Fruit fly (Drosophila melanogaster) whole organism, embryonic: ENCODE results near the gene CG17221.

Experiments
- Ada2b ChIP-seq: fragments of 200-800 bp; sonication (Bioruptor generic); IDR thresholded peaks from 2 replicates; pipeline ENCODE4 v1.3.6; 2022; ENCODE audit warnings: missing biosample characterization, missing genetic modification characterization
- Atf-2 ChIP-seq: fragments of 200-800 bp; sonication (Bioruptor generic); optimal IDR thresholded peaks from 2 replicates; lab custom pipeline; 2016; ENCODE audit warnings: missing biosample characterization, missing genetic modification characterization
- CG11696 ChIP-seq: fragments of 200-800 bp; sonication (Bioruptor generic); IDR thresholded peaks from 2 replicates; pipeline ENCODE4 v1.3.6; 2022; ENCODE audit warnings: missing biosample characterization, missing genetic modification characterization
- CG12155 ChIP-seq: fragments of 200-800 bp; sonication (Bioruptor generic); optimal IDR thresholded peaks from 3 replicates; lab custom pipeline; 2016; ENCODE audit warnings: missing biosample characterization, missing genetic modification characterization
- CG12236 ChIP-seq: fragments of 200-800 bp; sonication (Bioruptor generic); optimal IDR thresholded peaks from 2 replicates; lab custom pipeline; 2016; ENCODE audit warnings: missing biosample characterization, missing genetic modification characterization
- CG13287 ChIP-seq: fragments of 200-800 bp; sonication (Bioruptor generic); IDR thresholded peaks from 2 replicates; pipeline ENCODE4 v1.3.6; 2022; ENCODE audit warnings: missing biosample characterization, missing genetic modification characterization; ENCODE audit not compliant: partially characterized antibody
- CG14014 ChIP-seq: fragments of 200-800 bp; sonication (Bioruptor generic); IDR thresholded peaks from 2 replicates; pipeline ENCODE4 v1.3.6; 2022; ENCODE audit warnings: missing biosample characterization, missing genetic modification characterization
- CG15601 ChIP-seq: fragments of 200-800 bp; sonication (Bioruptor generic); optimal IDR thresholded peaks from 3 replicates; lab custom pipeline; 2019; ENCODE audit warnings: missing biosample characterization, mild to moderate bottlenecking, missing genetic modification characterization, moderate library complexity
- CG17802 ChIP-seq: fragments of 200-800 bp; sonication (Bioruptor generic); optimal IDR thresholded peaks from 2 replicates; lab custom pipeline; 2018; ENCODE audit warnings: missing biosample characterization, mild to moderate bottlenecking, missing genetic modification characterization, moderate library complexity
- CG2712 ChIP-seq: fragments of 200-800 bp; optimal IDR thresholded peaks from 3 replicates; lab custom pipeline; 2019; ENCODE audit warnings: missing biosample characterization, mild to moderate bottlenecking, missing genetic modification characterization, moderate library complexity
- CG3065 ChIP-seq: fragments of 200-800 bp; sonication (Bioruptor generic); optimal IDR thresholded peaks from 2 replicates; lab custom pipeline; 2016; ENCODE audit warnings: missing biosample characterization, missing genetic modification characterization
- CG4854 ChIP-seq: fragments of 200-800 bp; sonication (Bioruptor generic); optimal IDR thresholded peaks from 2 replicates; lab custom pipeline; 2016; ENCODE audit warnings: missing biosample characterization, missing genetic modification characterization, inconsistent platforms
- CG8388 ChIP-seq: fragments of 200-800 bp; sonication (Bioruptor generic); optimal IDR thresholded peaks from 2 replicates; lab custom pipeline; 2019; ENCODE audit warnings: missing biosample characterization, mild to moderate bottlenecking, missing genetic modification characterization, moderate library complexity
- CG9727 ChIP-seq: fragments of 200-800 bp; sonication (Bioruptor generic); optimal IDR thresholded peaks from 3 replicates; lab custom pipeline; 2017; ENCODE audit warnings: missing biosample characterization, mild to moderate bottlenecking, missing genetic modification characterization
- Chrac-16 ChIP-seq: fragments of 200-800 bp; sonication (Bioruptor generic); optimal IDR thresholded peaks from 3 replicates; lab custom pipeline; 2016; ENCODE audit warnings: missing biosample characterization, missing genetic modification characterization
- Dip2 ChIP-seq: fragments of 200-800 bp; sonication (Bioruptor generic); IDR thresholded peaks from 2 replicates; pipeline ENCODE4 v1.3.6; 2022; ENCODE audit warnings: missing biosample characterization, missing genetic modification characterization
- Drgx ChIP-seq: fragments of 200-800 bp; sonication (Bioruptor generic); IDR thresholded peaks from 2 replicates; pipeline ENCODE4 v1.3.6; 2022; ENCODE audit warnings: missing biosample characterization, missing genetic modification characterization
- Gug ChIP-seq: fragments of 200-800 bp; sonication (Bioruptor generic); IDR thresholded peaks from 4 replicates; pipeline ENCODE4 v1.3.6; 2022; ENCODE audit warnings: missing biosample characterization, missing genetic modification characterization
- HLHmδ ChIP-seq: fragments of 200-800 bp; sonication (Bioruptor generic); optimal IDR thresholded peaks from 2 replicates; lab custom pipeline; 2018; ENCODE audit warnings: missing biosample characterization, mild to moderate bottlenecking, missing genetic modification characterization, moderate library complexity
- Jarid2 ChIP-seq: fragments of 200-800 bp; sonication (Bioruptor generic); optimal IDR thresholded peaks from 3 replicates; lab custom pipeline; 2017; ENCODE audit warnings: mild to moderate bottlenecking, missing biosample characterization, missing genetic modification reagents, missing genetic modification characterization
- Med ChIP-seq: fragments of 200-800 bp; sonication (Bioruptor generic); peaks from one replicate; lab custom pipeline; 2016; ENCODE audit warnings: missing biosample characterization, missing genetic modification characterization, mild to moderate bottlenecking, inconsistent platforms, moderate library complexity
- Mes4 ChIP-seq: fragments of 200-800 bp; sonication (Bioruptor generic); optimal IDR thresholded peaks from 2 replicates; lab custom pipeline; 2016; ENCODE audit warnings: missing biosample characterization, missing genetic modification characterization
- Mrtf ChIP-seq: fragments of 200-800 bp; sonication (Bioruptor generic); IDR thresholded peaks from 3 replicates; pipeline ENCODE4 v1.3.6; 2022; ENCODE audit warnings: missing biosample characterization, missing genetic modification characterization
- PHDP ChIP-seq: fragments of 200-800 bp; sonication (Bioruptor generic); optimal IDR thresholded peaks from 3 replicates; lab custom pipeline; 2018; ENCODE audit warnings: missing biosample characterization, mild to moderate bottlenecking, missing genetic modification characterization, moderate library complexity
- Side ChIP-seq: fragments of 200-800 bp; sonication (Bioruptor generic); optimal IDR thresholded peaks from 2 replicates; lab custom pipeline; 2016; ENCODE audit warnings: missing biosample characterization, missing genetic modification characterization
- Ssrp ChIP-seq: fragments of 200-800 bp; sonication (Bioruptor generic); optimal IDR thresholded peaks from 2 replicates; lab custom pipeline; 2018; ENCODE audit warnings: missing biosample characterization, mild to moderate bottlenecking, missing genetic modification characterization, moderate library complexity
- az2 ChIP-seq: fragments of 200-800 bp; sonication (Bioruptor generic); optimal IDR thresholded peaks from 3 replicates; lab custom pipeline; 2016; ENCODE audit warnings: missing biosample characterization, missing genetic modification characterization
- bcd ChIP-seq: fragments of 200-800 bp; sonication (Bioruptor generic); optimal IDR thresholded peaks from 2 replicates; lab custom pipeline; 2017; ENCODE audit warnings: missing biosample characterization, mild to moderate bottlenecking, missing genetic modification characterization
- ci ChIP-seq: fragments of 200-800 bp; sonication (Bioruptor generic); IDR thresholded peaks from 3 replicates; pipeline ENCODE4 v1.3.6; 2022; ENCODE audit warnings: missing biosample characterization, missing genetic modification characterization
- gce ChIP-seq: fragments of 200-800 bp; sonication (Bioruptor generic); IDR thresholded peaks from 3 replicates; pipeline ENCODE4 v1.3.6; 2022; ENCODE audit warnings: missing biosample characterization, missing genetic modification characterization
- gcm2 ChIP-seq: fragments of 200-800 bp; sonication (Bioruptor generic); optimal IDR thresholded peaks from 2 replicates; lab custom pipeline; 2016; ENCODE audit warnings: missing biosample characterization, missing genetic modification characterization
- gfzf ChIP-seq: fragments of 200-800 bp; sonication (Bioruptor generic); optimal IDR thresholded peaks from 2 replicates; lab custom pipeline; 2016; ENCODE audit warnings: missing biosample characterization, mild to moderate bottlenecking, missing genetic modification characterization, moderate library complexity
- grn ChIP-seq: fragments of 200-800 bp; sonication (Bioruptor generic); optimal IDR thresholded peaks from 3 replicates; lab custom pipeline; 2017; ENCODE audit warnings: missing biosample characterization, missing genetic modification characterization
- kni ChIP-seq: fragments of 200-800 bp; sonication (Bioruptor generic); optimal IDR thresholded peaks from 3 replicates; lab custom pipeline; 2017; ENCODE audit warnings: mild to moderate bottlenecking, missing biosample characterization, missing genetic modification reagents, missing genetic modification characterization
- pfk ChIP-seq: fragments of 200-800 bp; sonication (Bioruptor generic); optimal IDR thresholded peaks from 2 replicates; lab custom pipeline; 2018; ENCODE audit warnings: missing biosample characterization, mild to moderate bottlenecking, missing genetic modification characterization, moderate library complexity
- phol ChIP-seq: fragments of 200-800 bp; sonication (Bioruptor generic); optimal IDR thresholded peaks from 3 replicates; lab custom pipeline; 2018; ENCODE audit warnings: missing biosample characterization, mild to moderate bottlenecking, missing genetic modification characterization, moderate library complexity
- ranshi ChIP-seq: fragments of 200-800 bp; sonication (Bioruptor generic); IDR thresholded peaks from 2 replicates; pipeline ENCODE4 v1.3.6; 2022; ENCODE audit warnings: missing biosample characterization, missing genetic modification characterization
- sens ChIP-seq: fragments of 200-800 bp; sonication (Bioruptor generic); peaks from one replicate; lab custom pipeline; 2016; ENCODE audit warnings: missing biosample characterization, missing genetic modification characterization
- sisA ChIP-seq: fragments of 200-800 bp; sonication (Bioruptor generic); IDR thresholded peaks from 2 replicates; pipeline ENCODE4 v1.3.6; 2022; ENCODE audit warnings: missing biosample characterization, missing genetic modification characterization
- sr ChIP-seq: fragments of 200-800 bp; sonication (Bioruptor generic); IDR thresholded peaks from 3 replicates; pipeline ENCODE4 v1.3.6; 2022; ENCODE audit warnings: missing biosample characterization, missing genetic modification characterization
- stwl ChIP-seq: fragments of 200-800 bp; sonication (Bioruptor generic); optimal IDR thresholded peaks from 3 replicates; lab custom pipeline; 2018; ENCODE audit warnings: missing biosample characterization, mild to moderate bottlenecking, missing genetic modification characterization, moderate library complexity
- tin ChIP-seq: fragments of 200-800 bp; sonication (Bioruptor generic); optimal IDR thresholded peaks from 3 replicates; lab custom pipeline; 2016; ENCODE audit warnings: missing biosample characterization, missing genetic modification characterization
- trem ChIP-seq: fragments of 200-800 bp; optimal IDR thresholded peaks from 3 replicates; lab custom pipeline; 2019; ENCODE audit warnings: missing biosample characterization, mild to moderate bottlenecking, missing genetic modification characterization, moderate library complexity
- ttk ChIP-seq: fragments of 200-800 bp; sonication (Bioruptor generic); IDR thresholded peaks from 2 replicates; pipeline ENCODE4 v2.1.2; 2022; ENCODE audit warnings: missing biosample characterization, missing genetic modification characterization

Gene CG17221

DNA sequence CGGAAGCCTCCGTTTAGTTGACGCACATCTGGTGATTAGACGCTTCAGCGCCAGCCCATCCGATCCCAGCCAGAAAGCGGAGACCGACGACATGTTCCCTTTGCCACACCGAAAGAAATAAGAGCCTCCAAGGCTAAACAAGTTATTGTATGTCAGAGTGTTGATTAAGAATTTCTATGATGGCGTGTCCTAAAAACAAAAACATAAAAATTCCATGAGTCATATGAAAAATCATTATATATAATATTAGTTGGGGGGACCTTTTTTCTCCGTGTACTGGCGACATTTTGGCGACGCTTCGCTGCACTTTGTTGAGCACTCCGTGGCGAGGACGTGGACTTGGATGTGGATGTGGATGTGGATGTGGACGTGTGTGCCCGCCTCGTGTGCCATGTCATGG, 27.0 kb upstream of the CG17221 start (continued):
- TF ChIP-seq CG14014 (0 out of 2 replicates have a peak, but pooled peaks have one; percentile 10), CG11696 (no peak), gce (GFP tag; lab: Robert Waterston, UW) (0 out of 3 replicates have a peak, but pooled peaks have one; percentile 29), CG3065 (GFP tag; lab: Kevin White, UChicago) (no peak), az2 (GFP tag; lab: Kevin White, UChicago) (peak; percentile 13), CG8388 (GFP tag; lab: Kevin White, UChicago) (peak; percentile 29), Chrac-16 (GFP tag; lab: Kevin White, UChicago) (no peak), Ssrp (tag; lab: Kevin White, UChicago) (peak; percentile 35), phol (tag; lab: Kevin White, UChicago) (peak; percentile 47), gfzf (GFP tag; lab: Kevin White, UChicago) (no peak), Mrtf (GFP tag; lab: Robert Waterston, UW) (0 out of 3 replicates have a peak, but pooled peaks have one; percentile 24), CG2712 (peak; percentile 53), bcd (GFP tag; lab: Kevin White, UChicago) (peak; percentile 29), grn (GFP tag; lab: Kevin White, UChicago) (no peak), Atf-2 (GFP tag; lab: Kevin White, UChicago) (no peak), sisA (GFP tag; lab: Robert Waterston, UW) (peak; percentile 64), Dip2 (no peak), Med (GFP tag; lab: Kevin White, UChicago) (peak; percentile 21), CG12155 (no peak), trem (tag; lab: Kevin White, UChicago) (no peak), CG15601 (tag; lab: Kevin White, UChicago) (no peak), CG12236 (GFP tag; lab: Kevin White, UChicago) (no peak), ranshi (GFP tag; lab: Robert Waterston, UW) (peak; percentile 35; the same call in 1 of the 2 replicates), Ada2b (GFP tag; lab: Robert Waterston, UW) (0 out of 2 replicates have a peak, but pooled peaks have one; percentile 9), Drgx (GFP tag; lab: Robert Waterston, UW) (peak; percentile 76), tin (GFP tag; lab: Kevin White, UChicago) (peak; percentile 34), CG9727 (GFP tag; lab: Kevin White, UChicago) (peak; percentile 35), Jarid2 (no peak), Side (GFP tag; lab: Kevin White, UChicago) (no peak), ci (GFP tag; lab: Robert Waterston, UW) (peak; percentile 65; the same call in 1 of the 3 replicates), kni (GFP tag; lab: Kevin White, UChicago) (no peak), ttk (GFP tag; lab: Robert Waterston, UW) (0 out of 2 replicates have a peak, but pooled peaks have one; percentile 23), Mes4 (GFP tag; lab: Kevin White, UChicago) (no peak)

DNA sequence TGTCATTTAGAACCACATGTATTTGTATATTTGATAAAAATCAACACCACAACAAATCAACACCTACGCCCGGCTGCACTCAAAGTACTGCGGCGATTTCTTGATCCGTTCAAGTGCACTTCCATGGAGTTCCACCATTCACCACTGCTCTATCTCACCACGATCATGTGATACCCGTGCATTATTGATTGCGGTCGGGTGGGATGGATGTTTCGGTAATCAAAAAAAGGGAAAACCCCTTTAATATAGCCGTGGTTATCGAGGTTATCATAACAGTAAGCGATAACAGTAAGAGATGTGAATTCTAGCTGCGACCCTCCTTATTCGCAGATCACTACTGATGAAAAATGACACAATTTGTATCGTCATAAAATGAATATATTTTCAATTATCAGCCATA, 21.6 kb upstream of the CG17221 start, which contains the start of the genes CG17224 and CG17264:
Gene CG17224, minus strand, starts transcription at position 97 of the 400 bp plus-strand sequence.
Gene CG17264, plus strand, starts transcription at position 297 of the 400 bp plus-strand sequence.
- TF ChIP-seq pfk (peak; percentile 86), CG11696 (no peak), sens (peak; percentile 73), gcm2 (no peak), HLHmδ (GFP tag; lab: Kevin White, UChicago) (peak; percentile 52), CG17802 (no peak), CG4854 (no peak), trem (tag; lab: Kevin White, UChicago) (peak; percentile 20), Med (GFP tag; lab: Kevin White, UChicago) (peak; percentile 3), CG9727 (GFP tag; lab: Kevin White, UChicago) (no peak), PHDP (tag; lab: Kevin White, UChicago) (no peak), CG13287 (GFP tag; lab: Robert Waterston, UW) (no peak), Gug (GFP tag; lab: Robert Waterston, UW) (no peak), sr (peak; percentile 45; the same call in 1 of the 3 replicates), stwl (tag; lab: Kevin White, UChicago) (peak; percentile 37), ranshi (GFP tag; lab: Robert Waterston, UW) (no peak)
- TF ChIP-seq, all 482 proteins: peak for 7
